Fruit fly (Drosophila melanogaster) whole organism, embryonic: ENCODE results near the gene Nph.

ENCODE experiments used
- Bgb ChIP-seq: fragments of 200-800 bp; sonication (Bioruptor generic); IDR thresholded peaks from 2 replicates; pipeline ENCODE4 v1.3.6; 2022; ENCODE audit warnings: missing biosample characterization, missing genetic modification characterization; ENCODE audit not compliant: partially characterized antibody
- CG11398 ChIP-seq: fragments of 200-800 bp; sonication (Bioruptor generic); optimal IDR thresholded peaks from 2 replicates; lab custom pipeline; 2016; ENCODE audit warnings: missing biosample characterization, missing genetic modification characterization
- CG11456 ChIP-seq: fragments of 200-800 bp; sonication (Bioruptor generic); IDR thresholded peaks from 3 replicates; pipeline ENCODE4 v1.3.6; 2022; ENCODE audit warnings: missing biosample characterization, missing genetic modification characterization
- CG11504 ChIP-seq: fragments of 200-800 bp; sonication (Bioruptor generic); optimal IDR thresholded peaks from 3 replicates; lab custom pipeline; 2019; ENCODE audit warnings: missing biosample characterization, mild to moderate bottlenecking, missing genetic modification characterization, moderate library complexity
- CG12299 ChIP-seq: fragments of 200-800 bp; sonication (Bioruptor generic); optimal IDR thresholded peaks from 2 replicates; lab custom pipeline; 2018; ENCODE audit warnings: missing biosample characterization, mild to moderate bottlenecking, missing genetic modification characterization
- CG13123 ChIP-seq: fragments of 200-800 bp; sonication (Bioruptor generic); optimal IDR thresholded peaks from 2 replicates; lab custom pipeline; 2016; ENCODE audit warnings: missing biosample characterization, missing genetic modification characterization
- CG15601 ChIP-seq: fragments of 200-800 bp; sonication (Bioruptor generic); optimal IDR thresholded peaks from 3 replicates; lab custom pipeline; 2019; ENCODE audit warnings: missing biosample characterization, mild to moderate bottlenecking, missing genetic modification characterization, moderate library complexity
- CG16863 ChIP-seq: fragments of 200-800 bp; sonication (Bioruptor generic); optimal IDR thresholded peaks from 3 replicates; lab custom pipeline; 2016; ENCODE audit warnings: missing biosample characterization, missing genetic modification characterization
- CG17385 ChIP-seq: fragments of 200-800 bp; sonication (Bioruptor generic); optimal IDR thresholded peaks from 3 replicates; lab custom pipeline; 2018; ENCODE audit warnings: missing biosample characterization, mild to moderate bottlenecking, missing genetic modification characterization
- CG30020 ChIP-seq: fragments of 200-800 bp; optimal IDR thresholded peaks from 2 replicates; lab custom pipeline; 2019; ENCODE audit warnings: missing biosample characterization, mild to moderate bottlenecking, missing genetic modification characterization, moderate library complexity
- CG30431 ChIP-seq: fragments of 200-800 bp; sonication (Bioruptor generic); optimal IDR thresholded peaks from 2 replicates; lab custom pipeline; 2017; ENCODE audit warnings: missing biosample characterization, missing genetic modification characterization
- CG31441 ChIP-seq: fragments of 200-800 bp; sonication (Bioruptor generic); IDR thresholded peaks from 2 replicates; pipeline ENCODE4 v1.3.6; 2022; ENCODE audit warnings: missing biosample characterization, missing genetic modification characterization
- CG3726 ChIP-seq: fragments of 200-800 bp; sonication (Bioruptor generic); IDR thresholded peaks from 3 replicates; pipeline ENCODE4, ENCODE4 v1.3.6; 2022; ENCODE audit warnings: missing biosample characterization, missing genetic modification characterization
- CG3995 ChIP-seq: fragments of 200-800 bp; sonication (Bioruptor generic); optimal IDR thresholded peaks from 3 replicates; lab custom pipeline; 2016; ENCODE audit warnings: missing biosample characterization, missing genetic modification characterization
- CG6254 ChIP-seq: fragments of 200-800 bp; sonication (Bioruptor generic); optimal IDR thresholded peaks from 3 replicates; lab custom pipeline; 2017; ENCODE audit warnings: mild to moderate bottlenecking, missing biosample characterization, missing genetic modification reagents, missing genetic modification characterization
- CG6654 ChIP-seq: fragments of 200-800 bp; sonication (Bioruptor generic); optimal IDR thresholded peaks from 2 replicates; lab custom pipeline; 2017; ENCODE audit warnings: missing biosample characterization, mild to moderate bottlenecking, missing genetic modification characterization
- CG6683 ChIP-seq: fragments of 200-800 bp; sonication (Bioruptor generic); optimal IDR thresholded peaks from 2 replicates; lab custom pipeline; 2017; ENCODE audit warnings: missing biosample characterization, mild to moderate bottlenecking, missing genetic modification characterization, missing genetic modification reagents
- CG7928 ChIP-seq: fragments of 200-800 bp; sonication (Bioruptor generic); optimal IDR thresholded peaks from 2 replicates; lab custom pipeline; 2017; ENCODE audit warnings: missing biosample characterization, mild to moderate bottlenecking, missing genetic modification characterization
- CG8944 ChIP-seq: fragments of 200-800 bp; sonication (Bioruptor generic); optimal IDR thresholded peaks from 3 replicates; lab custom pipeline; 2016; ENCODE audit warnings: missing biosample characterization, missing genetic modification characterization
- CG9215 ChIP-seq: fragments of 200-800 bp; sonication (Bioruptor generic); IDR thresholded peaks from 2 replicates; pipeline ENCODE4 v1.3.6; 2022; ENCODE audit warnings: missing biosample characterization, missing genetic modification characterization
- CG9727 ChIP-seq: fragments of 200-800 bp; sonication (Bioruptor generic); optimal IDR thresholded peaks from 3 replicates; lab custom pipeline; 2017; ENCODE audit warnings: missing biosample characterization, mild to moderate bottlenecking, missing genetic modification characterization
- CG9932 ChIP-seq: fragments of 200-800 bp; sonication (Bioruptor generic); IDR thresholded peaks from 2 replicates; pipeline ENCODE4 v1.3.6; 2022; ENCODE audit warnings: missing biosample characterization, missing genetic modification characterization
- CHES-1-like ChIP-seq: fragments of 200-800 bp; sonication (Bioruptor generic); optimal IDR thresholded peaks from 2 replicates; lab custom pipeline; 2016; ENCODE audit warnings: missing biosample characterization, missing genetic modification characterization
- Camta ChIP-seq: fragments of 200-800 bp; sonication (Bioruptor generic); optimal IDR thresholded peaks from 2 replicates; lab custom pipeline; 2016; ENCODE audit warnings: missing biosample characterization, missing genetic modification characterization
- Dbx ChIP-seq: fragments of 200-800 bp; sonication (Bioruptor generic); IDR thresholded peaks from 3 replicates; pipeline ENCODE4 v1.3.6; 2022; ENCODE audit warnings: missing biosample characterization, missing genetic modification characterization
- Dref ChIP-seq: fragments of 200-800 bp; sonication (Bioruptor generic); IDR thresholded peaks from 2 replicates; pipeline ENCODE4 v1.3.6; 2022; ENCODE audit warnings: missing biosample characterization, missing genetic modification characterization
- E2f1 ChIP-seq: fragments of 200-800 bp; sonication (Bioruptor generic); IDR thresholded peaks from 2 replicates; pipeline ENCODE4 v1.3.6; 2022; ENCODE audit warnings: missing biosample characterization, missing genetic modification characterization
- Elba2 ChIP-seq: fragments of 200-800 bp; sonication (Bioruptor generic); optimal IDR thresholded peaks from 3 replicates; lab custom pipeline; 2016; ENCODE audit warnings: missing biosample characterization, missing genetic modification characterization
- Hr3 ChIP-seq: fragments of 200-800 bp; sonication (Bioruptor generic); optimal IDR thresholded peaks from 3 replicates; lab custom pipeline; 2016; ENCODE audit warnings: missing biosample characterization, missing genetic modification characterization
- Med ChIP-seq: fragments of 200-800 bp; sonication (Bioruptor generic); peaks from one replicate; lab custom pipeline; 2016; ENCODE audit warnings: missing biosample characterization, missing genetic modification characterization, mild to moderate bottlenecking, inconsistent platforms, moderate library complexity
- Neu2 ChIP-seq: fragments of 200-800 bp; sonication (Bioruptor generic); optimal IDR thresholded peaks from 3 replicates; lab custom pipeline; 2016; ENCODE audit warnings: missing biosample characterization, missing genetic modification characterization, borderline replicate concordance
- Optix ChIP-seq: fragments of 200-800 bp; sonication (Bioruptor generic); IDR thresholded peaks from 3 replicates; pipeline ENCODE4 v1.3.6; 2022; ENCODE audit warnings: missing biosample characterization, missing genetic modification characterization
- PHDP ChIP-seq: fragments of 200-800 bp; sonication (Bioruptor generic); optimal IDR thresholded peaks from 3 replicates; lab custom pipeline; 2018; ENCODE audit warnings: missing biosample characterization, mild to moderate bottlenecking, missing genetic modification characterization, moderate library complexity
- Sox100B ChIP-seq: fragments of 200-800 bp; sonication (Bioruptor generic); optimal IDR thresholded peaks from 3 replicates; lab custom pipeline; 2018; ENCODE audit warnings: missing biosample characterization, mild to moderate bottlenecking, missing genetic modification characterization
- Spps ChIP-seq: fragments of 200-800 bp; sonication (Bioruptor generic); optimal IDR thresholded peaks from 2 replicates; lab custom pipeline; 2018; ENCODE audit warnings: missing biosample characterization, mild to moderate bottlenecking, missing genetic modification characterization
- Xrp1 ChIP-seq: fragments of 200-800 bp; sonication (Bioruptor generic); IDR thresholded peaks from 2 replicates; pipeline ENCODE4 v1.3.6; 2022; ENCODE audit warnings: missing biosample characterization, missing genetic modification characterization
- cas ChIP-seq: fragments of 200-800 bp; sonication (Bioruptor generic); IDR thresholded peaks from 2 replicates; pipeline ENCODE4 v1.3.6; 2022; ENCODE audit warnings: missing biosample characterization, missing genetic modification characterization
- dmrt11E ChIP-seq: fragments of 200-800 bp; sonication (Bioruptor generic); optimal IDR thresholded peaks from 3 replicates; lab custom pipeline; 2018; ENCODE audit warnings: missing biosample characterization, mild to moderate bottlenecking, missing genetic modification characterization, moderate library complexity
- fu2 ChIP-seq: fragments of 200-800 bp; sonication (Bioruptor generic); optimal IDR thresholded peaks from 2 replicates; lab custom pipeline; 2016; ENCODE audit warnings: missing biosample characterization, missing genetic modification characterization
- ind ChIP-seq: fragments of 200-800 bp; sonication (Bioruptor generic); optimal IDR thresholded peaks from 3 replicates; lab custom pipeline; 2016; ENCODE audit warnings: missing biosample characterization, missing genetic modification characterization
- kni ChIP-seq: fragments of 200-800 bp; sonication (Bioruptor generic); optimal IDR thresholded peaks from 3 replicates; lab custom pipeline; 2017; ENCODE audit warnings: mild to moderate bottlenecking, missing biosample characterization, missing genetic modification reagents, missing genetic modification characterization
- nerfin-2 ChIP-seq: fragments of 200-800 bp; sonication (Bioruptor generic); IDR thresholded peaks from 2 replicates; pipeline ENCODE4 v1.3.6; 2022; ENCODE audit warnings: missing biosample characterization, missing genetic modification characterization; ENCODE audit not compliant: partially characterized antibody
- oc ChIP-seq: fragments of 200-800 bp; sonication (Bioruptor generic); optimal IDR thresholded peaks from 2 replicates; lab custom pipeline; 2018; ENCODE audit warnings: missing biosample characterization, mild to moderate bottlenecking, missing genetic modification characterization, moderate library complexity
- peb ChIP-seq: fragments of 200-800 bp; sonication (Bioruptor generic); IDR thresholded peaks from 2 replicates; pipeline ENCODE4 v1.3.6; 2022; ENCODE audit warnings: missing biosample characterization, missing genetic modification characterization
- pho ChIP-seq: fragments of 200-800 bp; sonication (Bioruptor generic); optimal IDR thresholded peaks from 2 replicates; lab custom pipeline; 2016; ENCODE audit warnings: missing biosample characterization, missing genetic modification characterization
- psq ChIP-seq: fragments of 200-800 bp; sonication (Bioruptor generic); optimal IDR thresholded peaks from 2 replicates; lab custom pipeline; 2017; ENCODE audit warnings: missing biosample characterization, missing genetic modification characterization
- pzg ChIP-seq: fragments of 200-800 bp; sonication (Bioruptor generic); optimal IDR thresholded peaks from 3 replicates; lab custom pipeline; 2018; ENCODE audit warnings: missing biosample characterization, mild to moderate bottlenecking, missing genetic modification characterization, moderate library complexity
- repo ChIP-seq: fragments of 200-800 bp; sonication (Bioruptor generic); optimal IDR thresholded peaks from 2 replicates; lab custom pipeline; 2016; ENCODE audit warnings: missing biosample characterization, missing genetic modification characterization
- schlank ChIP-seq: fragments of 200-800 bp; sonication (Bioruptor generic); optimal IDR thresholded peaks from 2 replicates; lab custom pipeline; 2018; ENCODE audit warnings: missing biosample characterization, mild to moderate bottlenecking, missing genetic modification characterization
- sd ChIP-seq: fragments of 200-800 bp; sonication (Bioruptor generic); optimal IDR thresholded peaks from 3 replicates; lab custom pipeline; 2018; ENCODE audit warnings: missing biosample characterization, mild to moderate bottlenecking, missing genetic modification characterization, moderate library complexity
- vvl ChIP-seq: fragments of 200-800 bp; sonication (Bioruptor generic); IDR thresholded peaks from 2 replicates; pipeline ENCODE4 v1.3.6; 2022; ENCODE audit warnings: missing biosample characterization, missing genetic modification characterization
- wdn ChIP-seq: fragments of 200-800 bp; sonication (Bioruptor generic); IDR thresholded peaks from 2 replicates; pipeline ENCODE4 v1.3.6; 2022; ENCODE audit warnings: missing biosample characterization, missing genetic modification characterization

Nph gene

DNA sequence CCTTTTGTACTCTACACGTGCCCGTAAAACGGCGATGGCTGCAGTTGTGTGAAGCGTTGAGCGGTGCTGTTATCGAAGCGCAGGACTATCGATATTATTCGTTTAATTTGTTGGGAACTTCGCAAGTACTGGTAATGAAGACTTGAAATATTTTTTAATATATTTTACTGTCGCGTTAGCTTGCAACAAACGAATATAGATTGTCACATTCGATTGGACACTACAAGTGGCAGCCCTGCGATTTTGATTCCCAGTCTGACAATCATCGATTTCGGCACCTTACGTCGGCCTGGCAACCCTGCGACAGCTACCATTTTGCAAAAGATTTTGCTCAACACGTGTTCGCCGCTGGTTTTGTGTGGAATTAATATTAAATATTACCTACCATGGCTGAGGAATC, at the start of gene Nph, which contains the start of gene Nlp (continued):
- TF ChIP-seq repo (no peak), Dref (GFP tag; lab: Robert Waterston, UW) (peak; percentile 71), CG11504 (tag; lab: Kevin White, UChicago) (no peak), CG11398 (GFP tag; lab: Kevin White, UChicago) (no peak), Med (GFP tag; lab: Kevin White, UChicago) (peak; percentile 89), CG3995 (GFP tag; lab: Kevin White, UChicago) (peak; percentile 64), CG17385 (GFP tag; lab: Kevin White, UChicago) (peak; percentile 5), peb (GFP tag; lab: Robert Waterston, UW) (no peak), ind (GFP tag; lab: Kevin White, UChicago) (peak; percentile 13), Xrp1 (GFP tag; lab: Robert Waterston, UW) (no peak), CG11456 (GFP tag; lab: Robert Waterston, UW) (no peak), Neu2 (GFP tag; lab: Kevin White, UChicago) (no peak), Elba2 (GFP tag; lab: Kevin White, UChicago) (no peak), vvl (GFP tag; lab: Robert Waterston, UW) (no peak), CG6683 (no peak), oc (no peak), nerfin-2 (GFP tag; lab: Robert Waterston, UW) (peak; percentile 78), CG31441 (GFP tag; lab: Robert Waterston, UW) (no peak), Spps (peak; percentile 7), CG9932 (GFP tag; lab: Robert Waterston, UW) (peak; percentile 54), CHES-1-like (peak; percentile 40), wdn (no peak), Camta (no peak), Optix (no peak), Bgb (GFP tag; lab: Robert Waterston, UW) (peak; percentile 84), CG8944 (no peak), Hr3 (GFP tag; lab: Kevin White, UChicago) (no peak), CG9727 (GFP tag; lab: Kevin White, UChicago) (no peak), CG30020 (tag; lab: Kevin White, UChicago) (peak; percentile 38), sd (tag; lab: Kevin White, UChicago) (no peak), Dbx (GFP tag; lab: Robert Waterston, UW) (0 out of 3 replicates have a peak, but pooled peaks have one; percentile 36), psq (GFP tag; lab: Kevin White, UChicago) (no peak), E2f1 (GFP tag; lab: Robert Waterston, UW) (no peak), pzg (GFP tag; lab: Kevin White, UChicago) (peak; percentile 77), CG7928 (no peak), CG6654 (GFP tag; lab: Kevin White, UChicago) (no peak), kni (GFP tag; lab: Kevin White, UChicago) (no peak), Sox100B (GFP tag; lab: Kevin White, UChicago) (no peak), pho (GFP tag; lab: Kevin White, UChicago) (no peak), CG3726 (GFP tag; lab: Robert Waterston, UW) (no peak), CG6254 (GFP tag; lab: Kevin White, UChicago) (no peak), cas (GFP tag; lab: Robert Waterston, UW) (no peak), CG13123 (no peak), CG16863 (no peak), CG30431 (GFP tag; lab: Kevin White, UChicago) (no peak), CG12299 (tag; lab: Kevin White, UChicago) (no peak), PHDP (tag; lab: Kevin White, UChicago) (no peak), CG9215 (GFP tag; lab: Robert Waterston, UW) (no peak), fu2 (no peak), schlank (tag; lab: Kevin White, UChicago) (no peak), dmrt11E (tag; lab: Kevin White, UChicago) (no peak), CG15601 (tag; lab: Kevin White, UChicago) (peak; percentile 5)
